Fruit fly (Drosophila melanogaster) whole organism, embryonic: ENCODE data around the gene cav.

Experiments used
- Awh ChIP-seq: fragments of 200-800 bp; sonication (Bioruptor generic); IDR thresholded peaks from 2 replicates; pipeline ENCODE4, ENCODE4 v1.3.6; 2022; ENCODE audit warnings: missing biosample characterization, missing genetic modification characterization
- B-H2 ChIP-seq: fragments of 200-800 bp; sonication (Bioruptor generic); optimal IDR thresholded peaks from 2 replicates; lab custom pipeline; 2018; ENCODE audit warnings: missing biosample characterization, mild to moderate bottlenecking, missing genetic modification characterization
- Bdp1 ChIP-seq: fragments of 200-800 bp; sonication (Bioruptor generic); optimal IDR thresholded peaks from 3 replicates; lab custom pipeline; 2016; ENCODE audit warnings: missing biosample characterization, missing genetic modification characterization
- CG10274 ChIP-seq: fragments of 200-800 bp; sonication (Bioruptor generic); optimal IDR thresholded peaks from 3 replicates; lab custom pipeline; 2017; ENCODE audit warnings: missing biosample characterization, mild to moderate bottlenecking, missing genetic modification characterization
- CG10565 ChIP-seq: fragments of 200-800 bp; sonication (Bioruptor generic); optimal IDR thresholded peaks from 3 replicates; lab custom pipeline; 2016; ENCODE audit warnings: missing biosample characterization, mild to moderate bottlenecking, missing genetic modification characterization
- CG10654 ChIP-seq: fragments of 200-800 bp; sonication (Bioruptor generic); optimal IDR thresholded peaks from 2 replicates; lab custom pipeline; 2016; ENCODE audit warnings: missing biosample characterization, missing genetic modification characterization
- CG12071 ChIP-seq: fragments of 200-800 bp; sonication (Bioruptor generic); optimal IDR thresholded peaks from 3 replicates; lab custom pipeline; 2018; ENCODE audit warnings: missing biosample characterization, mild to moderate bottlenecking, missing genetic modification characterization
- CG13894 ChIP-seq: fragments of 200-800 bp; sonication (Bioruptor generic); optimal IDR thresholded peaks from 3 replicates; lab custom pipeline; 2018; ENCODE audit warnings: missing biosample characterization, mild to moderate bottlenecking, missing genetic modification characterization, moderate library complexity
- CG15601 ChIP-seq: fragments of 200-800 bp; sonication (Bioruptor generic); optimal IDR thresholded peaks from 3 replicates; lab custom pipeline; 2019; ENCODE audit warnings: missing biosample characterization, mild to moderate bottlenecking, missing genetic modification characterization, moderate library complexity
- CG16813 ChIP-seq: fragments of 200-800 bp; sonication (Bioruptor generic); IDR thresholded peaks from 3 replicates; pipeline ENCODE4 v1.3.6; 2022; ENCODE audit warnings: missing biosample characterization, missing genetic modification characterization; ENCODE audit not compliant: partially characterized antibody
- CG2129 ChIP-seq: fragments of 200-800 bp; sonication (Bioruptor generic); IDR thresholded peaks from 2 replicates; pipeline ENCODE4 v1.3.6; 2022; ENCODE audit warnings: missing biosample characterization, missing genetic modification characterization; ENCODE audit not compliant: partially characterized antibody
- CG2199 ChIP-seq: fragments of 200-800 bp; sonication (Bioruptor generic); IDR thresholded peaks from 3 replicates; pipeline ENCODE4 v1.3.6; 2022; ENCODE audit warnings: missing biosample characterization, missing genetic modification characterization
- CG3838 ChIP-seq: fragments of 200-800 bp; sonication (Bioruptor generic); optimal IDR thresholded peaks from 3 replicates; lab custom pipeline; 2016; ENCODE audit warnings: missing biosample characterization, missing genetic modification characterization
- CG4360 ChIP-seq: fragments of 200-800 bp; sonication (Bioruptor generic); IDR thresholded peaks from 2 replicates; pipeline ENCODE4 v1.3.6; 2022; ENCODE audit warnings: missing biosample characterization, missing genetic modification characterization
- CG43689 ChIP-seq: fragments of 200-800 bp; sonication (Bioruptor generic); IDR thresholded peaks from 2 replicates; pipeline ENCODE4 v1.3.6; 2022; ENCODE audit warnings: missing biosample characterization, missing genetic modification characterization
- CG4424 ChIP-seq: fragments of 200-800 bp; sonication (Bioruptor generic); optimal IDR thresholded peaks from 3 replicates; lab custom pipeline; 2016; ENCODE audit warnings: missing biosample characterization, missing genetic modification characterization
- CG6175 ChIP-seq: fragments of 200-800 bp; sonication (Bioruptor generic); IDR thresholded peaks from 3 replicates; pipeline ENCODE4 v1.3.6; 2022; ENCODE audit warnings: missing biosample characterization, missing genetic modification characterization
- CG6272 ChIP-seq: fragments of 200-800 bp; sonication (Bioruptor generic); IDR thresholded peaks from 2 replicates; pipeline ENCODE4 v1.3.6; 2022; ENCODE audit warnings: missing biosample characterization, missing genetic modification characterization
- CG7271 ChIP-seq: fragments of 200-800 bp; sonication (Bioruptor generic); optimal IDR thresholded peaks from 2 replicates; lab custom pipeline; 2018; ENCODE audit warnings: missing biosample characterization, mild to moderate bottlenecking, missing genetic modification characterization, moderate library complexity
- CG8478 ChIP-seq: fragments of >200 bp; optimal IDR thresholded peaks from 2 replicates; lab custom pipeline; 2018
- Dfd ChIP-seq, 2 experiments: fragments of >200 bp; optimal IDR thresholded peaks; 2 replicates each; lab custom pipeline; 2017; ENCODE audit warnings: missing biosample characterization in 2 of 2, missing genetic modification characterization in 2 of 2
- Doc2 ChIP-seq: fragments of 200-800 bp; sonication (Bioruptor generic); IDR thresholded peaks from 2 replicates; pipeline ENCODE4 v1.3.6; 2022; ENCODE audit warnings: missing biosample characterization, missing genetic modification characterization
- Dp ChIP-seq: fragments of 200-800 bp; sonication (Bioruptor generic); optimal IDR thresholded peaks from 2 replicates; lab custom pipeline; 2018; ENCODE audit warnings: missing biosample characterization, mild to moderate bottlenecking, missing genetic modification characterization, moderate library complexity
- Dref ChIP-seq: fragments of 200-800 bp; sonication (Bioruptor generic); IDR thresholded peaks from 2 replicates; pipeline ENCODE4 v1.3.6; 2022; ENCODE audit warnings: missing biosample characterization, missing genetic modification characterization
- Ets97D ChIP-seq: fragments of 200-800 bp; sonication (Bioruptor generic); optimal IDR thresholded peaks from 3 replicates; lab custom pipeline; 2016; ENCODE audit warnings: missing biosample characterization, missing genetic modification characterization
- Fer2 ChIP-seq: fragments of 200-800 bp; sonication (Bioruptor generic); optimal IDR thresholded peaks from 2 replicates; lab custom pipeline; 2018; ENCODE audit warnings: missing biosample characterization, mild to moderate bottlenecking, missing genetic modification characterization, moderate library complexity
- HLH4C ChIP-seq: fragments of 200-800 bp; sonication (Bioruptor generic); IDR thresholded peaks from 3 replicates; pipeline ENCODE4 v1.3.6; 2022; ENCODE audit warnings: missing biosample characterization, missing genetic modification characterization; ENCODE audit not compliant: partially characterized antibody
- Hr51 ChIP-seq, 2 experiments: fragments of 200-800 bp; sonication (Bioruptor generic); optimal IDR thresholded peaks; 2 replicates in 1 of 2; 3 replicates in 1 of 2; lab custom pipeline; 2016 to 2018; ENCODE audit warnings: missing biosample characterization in 2 of 2, missing genetic modification characterization in 2 of 2, mild to moderate bottlenecking in 1 of 2, moderate library complexity in 1 of 2
- Lpt ChIP-seq: fragments of >200 bp; optimal IDR thresholded peaks from 2 replicates; lab custom pipeline; 2018; ENCODE audit warnings: missing biosample characterization, missing genetic modification characterization
- NC2β ChIP-seq: fragments of 200-800 bp; sonication (Bioruptor generic); optimal IDR thresholded peaks from 2 replicates; lab custom pipeline; 2016; ENCODE audit warnings: missing biosample characterization, missing genetic modification characterization
- Opbp ChIP-seq: fragments of 200-800 bp; sonication (Bioruptor generic); IDR thresholded peaks from 3 replicates; pipeline ENCODE4 v1.3.6; 2022; ENCODE audit warnings: missing biosample characterization, missing genetic modification characterization; ENCODE audit not compliant: partially characterized antibody
- Optix ChIP-seq: fragments of 200-800 bp; sonication (Bioruptor generic); IDR thresholded peaks from 3 replicates; pipeline ENCODE4 v1.3.6; 2022; ENCODE audit warnings: missing biosample characterization, missing genetic modification characterization
- Stat92E ChIP-seq, 3 experiments: fragments of >200 bp in 2 of 3; fragments of 200-800 bp in 1 of 3; sonication (Bioruptor generic) in 1 of 3; optimal IDR thresholded peaks; 2 replicates each; lab custom pipeline; 2017 to 2019; ENCODE audit warnings: missing biosample characterization in 3 of 3, missing genetic modification characterization in 3 of 3, mild to moderate bottlenecking in 1 of 3, moderate library complexity in 1 of 3
- aop ChIP-seq: fragments of 200-800 bp; sonication (Bioruptor generic); IDR thresholded peaks from 2 replicates; pipeline ENCODE4 v1.3.6; 2022; ENCODE audit warnings: missing biosample characterization, missing genetic modification characterization
- dpn ChIP-seq, 2 experiments: fragments of 200-800 bp; sonication (Bioruptor generic); optimal IDR thresholded peaks; 3 replicates each; lab custom pipeline; 2016; ENCODE audit warnings: missing biosample characterization in 2 of 2, missing genetic modification characterization in 2 of 2
- esg ChIP-seq: fragments of 200-800 bp; sonication (Bioruptor generic); conservative IDR thresholded peaks from 2 replicates; pipeline ENCODE4 v1.3.6; 2022; ENCODE audit warnings: missing biosample characterization, missing genetic modification characterization
- gt ChIP-seq: fragments of 200-800 bp; sonication (Bioruptor generic); IDR thresholded peaks from 2 replicates; pipeline ENCODE4 v1.3.6; 2022; ENCODE audit warnings: missing biosample characterization, missing genetic modification characterization
- h ChIP-seq: fragments of >200 bp; optimal IDR thresholded peaks from 2 replicates; lab custom pipeline; 2017
- lbe ChIP-seq: fragments of 200-800 bp; sonication (Bioruptor generic); optimal IDR thresholded peaks from 2 replicates; lab custom pipeline; 2016; ENCODE audit warnings: missing biosample characterization, mild to moderate bottlenecking, missing genetic modification characterization
- lmd ChIP-seq: fragments of 200-800 bp; sonication (Bioruptor generic); IDR thresholded peaks from 2 replicates; pipeline ENCODE4 v1.3.6; 2022; ENCODE audit warnings: missing biosample characterization, missing genetic modification characterization
- lola ChIP-seq, 3 experiments: fragments of >200 bp in 2 of 3; fragments of 200-800 bp in 1 of 3; sonication (Bioruptor generic) in 1 of 3; optimal IDR thresholded peaks; 2 replicates each; lab custom pipeline; 2017 to 2019; ENCODE audit warnings: missing biosample characterization in 3 of 3, missing genetic modification characterization in 3 of 3, mild to moderate bottlenecking in 1 of 3, moderate library complexity in 1 of 3
- luna ChIP-seq: fragments of 200-800 bp; sonication (Bioruptor generic); optimal IDR thresholded peaks from 2 replicates; lab custom pipeline; 2016; ENCODE audit warnings: missing biosample characterization, missing genetic modification characterization
- mam ChIP-seq: fragments of 200-800 bp; sonication (Bioruptor generic); optimal IDR thresholded peaks from 3 replicates; lab custom pipeline; 2016; ENCODE audit warnings: missing biosample characterization, missing genetic modification characterization
- mirr ChIP-seq: fragments of 200-800 bp; sonication (Bioruptor generic); optimal IDR thresholded peaks from 3 replicates; lab custom pipeline; 2018; ENCODE audit warnings: missing biosample characterization, mild to moderate bottlenecking, missing genetic modification characterization
- oc ChIP-seq: fragments of 200-800 bp; sonication (Bioruptor generic); optimal IDR thresholded peaks from 2 replicates; lab custom pipeline; 2018; ENCODE audit warnings: missing biosample characterization, mild to moderate bottlenecking, missing genetic modification characterization, moderate library complexity
- otp ChIP-seq: fragments of 200-800 bp; sonication (Bioruptor generic); IDR thresholded peaks from 3 replicates; pipeline ENCODE4, ENCODE4 v1.3.6; 2022; ENCODE audit warnings: missing biosample characterization, missing genetic modification characterization
- pita ChIP-seq: fragments of 200-800 bp; sonication (Bioruptor generic); optimal IDR thresholded peaks from 2 replicates; lab custom pipeline; 2017; ENCODE audit warnings: missing biosample characterization, mild to moderate bottlenecking, missing genetic modification characterization
- ro ChIP-seq: fragments of 200-800 bp; sonication (Bioruptor generic); IDR thresholded peaks from 2 replicates; pipeline ENCODE4 v1.3.6; 2022; ENCODE audit warnings: missing biosample characterization, missing genetic modification characterization
- trem ChIP-seq: fragments of 200-800 bp; optimal IDR thresholded peaks from 3 replicates; lab custom pipeline; 2019; ENCODE audit warnings: missing biosample characterization, mild to moderate bottlenecking, missing genetic modification characterization, moderate library complexity
- ttk ChIP-seq: fragments of 200-800 bp; sonication (Bioruptor generic); IDR thresholded peaks from 2 replicates; pipeline ENCODE4 v2.1.2; 2022; ENCODE audit warnings: missing biosample characterization, missing genetic modification characterization
- z ChIP-seq: fragments of 200-800 bp; sonication (Bioruptor generic); IDR thresholded peaks from 3 replicates; pipeline ENCODE4 v1.3.6; 2022; ENCODE audit warnings: missing biosample characterization, missing genetic modification characterization

cav gene

dm6 chr3R:24193373-24193879 lies 27.5 kb upstream of the cav start, which contains the start of the genes SMC6 and CG6204 (continued):
- TF ChIP-seq CG15601, result peak; percentile 87
- peak; percentile 94 for TF ChIP-seq esg (GFP tag; lab: Robert Waterston, UW)
- TF ChIP-seq B-H2 (GFP tag; lab: Kevin White, UChicago), result peak; percentile 95
- TF ChIP-seq CG16813 (GFP tag; lab: Robert Waterston, UW), result peak; percentile 33; the same call in 1 of the 3 replicates
- TF ChIP-seq oc (tag; lab: Kevin White, UChicago), result peak; percentile 86
- TF ChIP-seq NC2β (GFP tag; lab: Kevin White, UChicago), result peak; percentile 77
- TF ChIP-seq Awh, result peak; percentile 93
- peak; percentile 67; the same call in 1 of the 2 replicates for TF ChIP-seq gt
- peak in 1 of 3 experiments; percentile 90 for TF ChIP-seq lola (GFP tag; optimal IDR thresholded peaks at IDR 0.05; lab: Kevin White, UChicago)
- TF ChIP-seq otp (GFP tag; lab: Robert Waterston, UW), result peak; percentile 84
- TF ChIP-seq CG4424, result peak; percentile 89
- no peak for TF ChIP-seq Dfd (GFP tag; optimal IDR thresholded peaks at IDR 0.05; lab: Kevin White, UChicago)
- TF ChIP-seq CG6272 (GFP tag; lab: Robert Waterston, UW), result peak; percentile 94
- TF ChIP-seq CG12071, result peak; percentile 89
- peak in 1 of 3 experiments; percentile 89 for TF ChIP-seq Stat92E (GFP tag; optimal IDR thresholded peaks at IDR 0.05; lab: Kevin White, UChicago)
- peak; percentile 94 for TF ChIP-seq trem (tag; lab: Kevin White, UChicago)
- peak; percentile 89 for TF ChIP-seq Doc2 (GFP tag; lab: Robert Waterston, UW)
- TF ChIP-seq Lpt (GFP tag; lab: Kevin White, UChicago), result no peak
- TF ChIP-seq mam (GFP tag; lab: Kevin White, UChicago), result peak; percentile 94
- peak; percentile 52 for TF ChIP-seq Ets97D (GFP tag; lab: Kevin White, UChicago)
- peak; percentile 91 for TF ChIP-seq lbe (GFP tag; lab: Kevin White, UChicago)
- no peak for TF ChIP-seq h (lab: Kevin White, UChicago)
- peak; percentile 53 for TF ChIP-seq luna (GFP tag; lab: Kevin White, UChicago)
- TF ChIP-seq aop (GFP tag; lab: Robert Waterston, UW), result peak; percentile 18; the same call in 1 of the 2 replicates
- no peak for TF ChIP-seq CG2129 (GFP tag; lab: Robert Waterston, UW)
- peak; percentile 69 for TF ChIP-seq Dp
- peak; percentile 78 for TF ChIP-seq ro
- peak; percentile 71 for TF ChIP-seq CG3838 (GFP tag; lab: Kevin White, UChicago)
- peak; percentile 83 for TF ChIP-seq mirr (GFP tag; lab: Kevin White, UChicago)
- peak; percentile 84 to 97 for TF ChIP-seq Hr51 (GFP tag; optimal IDR thresholded peaks at IDR 0.05; lab: Kevin White, UChicago)
- no peak for TF ChIP-seq Opbp (GFP tag; lab: Robert Waterston, UW)
- no peak for TF ChIP-seq HLH4C (GFP tag; lab: Robert Waterston, UW)
- peak; percentile 84 for TF ChIP-seq CG7271 (tag; lab: Kevin White, UChicago)
- peak; percentile 73 for TF ChIP-seq Bdp1
- TF ChIP-seq Dref, result peak; percentile 67
- TF ChIP-seq pita (GFP tag; lab: Kevin White, UChicago), result no peak
- TF ChIP-seq Fer2 (tag; lab: Kevin White, UChicago), result peak; percentile 93
- peak; percentile 86 for TF ChIP-seq CG6175
- TF ChIP-seq Optix, result no peak
- peak; percentile 89 to 94 for TF ChIP-seq dpn (GFP tag; optimal IDR thresholded peaks at IDR 0.05; lab: Kevin White, UChicago)
- peak; percentile 88; the same call in 2 of the 3 replicates for TF ChIP-seq CG2199 (GFP tag; lab: Robert Waterston, UW)
- TF ChIP-seq CG4360, result peak; percentile 59
- no peak for TF ChIP-seq z (GFP tag; lab: Robert Waterston, UW)
- peak; percentile 95 for TF ChIP-seq CG13894 (tag; lab: Kevin White, UChicago)
- peak; percentile 75 for TF ChIP-seq CG10274
- TF ChIP-seq ttk (GFP tag; lab: Robert Waterston, UW), result peak; percentile 89
- peak; percentile 74 for TF ChIP-seq CG43689 (GFP tag; lab: Robert Waterston, UW)
- TF ChIP-seq CG8478 (lab: Kevin White, UChicago), result no peak
- TF ChIP-seq CG10565 (GFP tag; lab: Kevin White, UChicago), result peak; percentile 52
- peak; percentile 88 for TF ChIP-seq CG10654 (GFP tag; lab: Kevin White, UChicago)
- TF ChIP-seq lmd (GFP tag; lab: Robert Waterston, UW), result peak; percentile 97
